Worm (Caenorhabditis elegans) whole organism, L2 larva: ENCODE measurements around the gene pqn-25.

Source experiments
- C34F6.9 ChIP-seq: fragments of 150-350 bp; optimal IDR thresholded peaks from 2 replicates; lab custom pipeline; 2014; ENCODE audit warnings: missing biosample characterization, missing genetic modification characterization
- F13H6.1 ChIP-seq: sonication (generic microtip); optimal IDR thresholded peaks from 2 replicates; lab custom pipeline; 2016; ENCODE audit warnings: missing genetic modification characterization, missing compliant biosample characterization
- R02D3.7 ChIP-seq: fragments of 150-350 bp; optimal IDR thresholded peaks from 2 replicates; lab custom pipeline; 2014; ENCODE audit warnings: missing biosample characterization, missing genetic modification characterization
- Y55F3AM.14 ChIP-seq: fragments of 200-800 bp; sonication (Bioruptor generic); optimal IDR thresholded peaks from 2 replicates; lab custom pipeline; 2018; ENCODE audit warnings: mild to moderate bottlenecking, missing genetic modification characterization, missing compliant biosample characterization
- ZK546.5 ChIP-seq: sonication (generic microtip); optimal IDR thresholded peaks from 2 replicates; lab custom pipeline; 2017; ENCODE audit warnings: missing biosample characterization, missing genetic modification characterization
- alr-1 ChIP-seq: fragments of 150-350 bp; optimal IDR thresholded peaks from 2 replicates; lab custom pipeline; 2014; ENCODE audit warnings: missing biosample characterization, missing genetic modification characterization
- aly-2 ChIP-seq: fragments of 150-350 bp; optimal IDR thresholded peaks from 2 replicates; lab custom pipeline; 2014; ENCODE audit warnings: missing biosample characterization, missing genetic modification characterization
- ama-1 ChIP-seq: fragments of 150-350 bp; optimal IDR thresholded peaks from 2 replicates; lab custom pipeline; 2018; ENCODE audit warnings: inconsistent platforms
- ceh-16 ChIP-seq: fragments of 150-350 bp; optimal IDR thresholded peaks from 2 replicates; lab custom pipeline; 2014; ENCODE audit warnings: missing biosample characterization, missing genetic modification characterization
- ceh-82 ChIP-seq: fragments of 150-350 bp; optimal IDR thresholded peaks from 2 replicates; lab custom pipeline; 2014; ENCODE audit warnings: missing biosample characterization, missing genetic modification characterization
- crh-2 ChIP-seq: sonication (generic microtip); optimal IDR thresholded peaks from 2 replicates; lab custom pipeline; 2017; ENCODE audit warnings: missing biosample characterization, missing genetic modification characterization
- dmd-4 ChIP-seq: sonication (generic microtip); optimal IDR thresholded peaks from 2 replicates; lab custom pipeline; 2017; ENCODE audit warnings: missing biosample characterization, missing genetic modification characterization
- egl-27 ChIP-seq: sonication (generic microtip); optimal IDR thresholded peaks from 3 replicates; lab custom pipeline; 2017; ENCODE audit warnings: missing biosample characterization, missing genetic modification reagents, missing genetic modification characterization
- elt-1 ChIP-seq: fragments of 150-350 bp; optimal IDR thresholded peaks from 2 replicates; lab custom pipeline; 2014; ENCODE audit warnings: missing biosample characterization, missing genetic modification characterization
- fos-1 ChIP-seq: fragments of 150-350 bp; optimal IDR thresholded peaks from 2 replicates; lab custom pipeline; 2014; ENCODE audit warnings: missing biosample characterization, missing genetic modification characterization
- gmeb-1 ChIP-seq: fragments of 150-350 bp; optimal IDR thresholded peaks from 2 replicates; lab custom pipeline; 2014; ENCODE audit warnings: missing biosample characterization, missing genetic modification characterization
- lin-13 ChIP-seq: fragments of 150-350 bp; optimal IDR thresholded peaks from 2 replicates; lab custom pipeline; 2014; ENCODE audit warnings: missing biosample characterization, missing genetic modification reagents, missing genetic modification characterization
- lsy-2 ChIP-seq, 2 experiments: fragments of 150-350 bp in 1 of 2; sonication (generic microtip) in 1 of 2; optimal IDR thresholded peaks; 2 replicates each; lab custom pipeline; 2014 to 2017; ENCODE audit warnings: missing biosample characterization in 2 of 2, missing genetic modification characterization in 2 of 2
- mbf-1 ChIP-seq: sonication (generic microtip); optimal IDR thresholded peaks from 2 replicates; lab custom pipeline; 2017; ENCODE audit warnings: missing biosample characterization, missing genetic modification characterization
- nhr-10 ChIP-seq: sonication (generic microtip); optimal IDR thresholded peaks from 2 replicates; lab custom pipeline; 2017; ENCODE audit warnings: missing biosample characterization, missing genetic modification characterization
- nhr-12 ChIP-seq: fragments of 150-350 bp; optimal IDR thresholded peaks from 2 replicates; lab custom pipeline; 2014; ENCODE audit warnings: missing biosample characterization, missing genetic modification characterization
- nhr-129 ChIP-seq: fragments of 150-350 bp; optimal IDR thresholded peaks from 2 replicates; lab custom pipeline; 2014; ENCODE audit warnings: missing biosample characterization, missing genetic modification characterization
- nhr-21 ChIP-seq: fragments of 150-350 bp; optimal IDR thresholded peaks from 2 replicates; lab custom pipeline; 2014; ENCODE audit warnings: missing biosample characterization, missing genetic modification characterization
- nhr-23 ChIP-seq: fragments of 150-350 bp; optimal IDR thresholded peaks from 2 replicates; lab custom pipeline; 2014; ENCODE audit warnings: missing biosample characterization, missing genetic modification reagents, missing genetic modification characterization
- nhr-237 ChIP-seq: fragments of 150-350 bp; optimal IDR thresholded peaks from 2 replicates; lab custom pipeline; 2014; ENCODE audit warnings: missing biosample characterization, missing genetic modification characterization
- nhr-25 ChIP-seq: fragments of 150-350 bp; sonication (generic microtip); optimal IDR thresholded peaks from 3 replicates; lab custom pipeline; 2014; ENCODE audit warnings: missing biosample characterization, missing genetic modification characterization
- nhr-6 ChIP-seq: fragments of 150-350 bp; optimal IDR thresholded peaks from 2 replicates; lab custom pipeline; 2014; ENCODE audit warnings: missing biosample characterization, missing genetic modification characterization
- nhr-77 ChIP-seq: fragments of 150-350 bp; optimal IDR thresholded peaks from 2 replicates; lab custom pipeline; 2014; ENCODE audit warnings: missing biosample characterization, missing genetic modification characterization
- sem-4 ChIP-seq: fragments of 150-350 bp; optimal IDR thresholded peaks from 2 replicates; lab custom pipeline; 2014; ENCODE audit warnings: missing biosample characterization, missing genetic modification reagents, missing genetic modification characterization
- skn-1 ChIP-seq: sonication (generic microtip); optimal IDR thresholded peaks from 2 replicates; lab custom pipeline; 2017; ENCODE audit warnings: missing biosample characterization, missing genetic modification characterization
- sma-3 ChIP-seq: sonication (generic microtip); optimal IDR thresholded peaks from 2 replicates; lab custom pipeline; 2016; ENCODE audit warnings: missing genetic modification reagents, missing genetic modification characterization, missing compliant biosample characterization
- sma-9 ChIP-seq, 2 experiments: fragments of 150-350 bp in 1 of 2; sonication (generic microtip) in 1 of 2; optimal IDR thresholded peaks; 2 replicates each; lab custom pipeline; 2014 to 2016; ENCODE audit warnings: missing genetic modification characterization in 2 of 2, mild to moderate bottlenecking in 1 of 2, missing biosample characterization in 1 of 2, missing compliant biosample characterization in 1 of 2, missing genetic modification reagents in 1 of 2, moderate library complexity in 1 of 2
- unc-39 ChIP-seq: fragments of 150-350 bp; optimal IDR thresholded peaks from 2 replicates; lab custom pipeline; 2014; ENCODE audit warnings: missing biosample characterization, missing genetic modification characterization
- unc-55 ChIP-seq: fragments of 150-350 bp; sonication (generic microtip); optimal IDR thresholded peaks from 3 replicates; lab custom pipeline; 2014; ENCODE audit warnings: missing biosample characterization, missing genetic modification reagents, missing genetic modification characterization
- zag-1 ChIP-seq: fragments of 150-350 bp; optimal IDR thresholded peaks from 2 replicates; lab custom pipeline; 2014; ENCODE audit warnings: missing biosample characterization, missing genetic modification characterization
- ztf-1 ChIP-seq: fragments of 200-800 bp; sonication (Bioruptor generic); conservative IDR thresholded peaks from 2 replicates; pipeline ENCODE4 v1.3.6; 2022; ENCODE audit warnings: missing genetic modification characterization, missing compliant biosample characterization
- ztf-11 ChIP-seq: sonication (generic microtip); optimal IDR thresholded peaks from 2 replicates; lab custom pipeline; 2017; ENCODE audit warnings: missing biosample characterization, missing genetic modification characterization
- ztf-4 ChIP-seq: fragments of 150-350 bp; optimal IDR thresholded peaks from 2 replicates; lab custom pipeline; 2014; ENCODE audit warnings: missing biosample characterization, missing genetic modification characterization

The pqn-25 gene

DNA sequence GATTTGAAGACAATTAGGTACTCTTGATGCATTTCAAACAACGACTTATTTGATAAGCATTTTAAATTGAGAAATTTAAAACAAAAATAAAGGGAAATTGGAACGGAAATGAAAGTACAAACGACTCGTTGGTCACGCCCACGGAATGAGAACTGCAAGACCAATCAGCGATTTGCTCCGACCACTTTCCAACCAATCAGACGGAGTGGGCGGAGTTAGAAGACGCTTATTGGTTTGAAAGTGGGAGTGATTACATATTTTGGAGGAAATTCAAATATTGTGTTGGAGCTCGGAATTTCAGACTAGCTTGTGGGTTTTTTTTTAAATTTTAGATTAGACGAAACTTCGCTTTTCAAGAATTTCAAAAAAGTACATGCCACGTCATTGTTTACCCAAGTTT is 43.3 kb downstream of the pqn-25 start:
- no peak for TF ChIP-seq ztf-4 (tag; lab: Kevin White, UChicago)
- no peak for TF ChIP-seq skn-1 (tag; lab: Kevin White, UChicago)
- no peak for TF ChIP-seq elt-1
- TF ChIP-seq lsy-2 (tag; optimal IDR thresholded peaks at IDR 0.05; lab: Kevin White, UChicago) = no peak
- TF ChIP-seq sma-9 (GFP tag; optimal IDR thresholded peaks at IDR 0.05; lab: Kevin White, UChicago) = no peak
- no peak for TF ChIP-seq sma-9 (tag; optimal IDR thresholded peaks at IDR 0.05; lab: Kevin White, UChicago)
- no peak for TF ChIP-seq ceh-82 (tag; lab: Kevin White, UChicago)
- TF ChIP-seq Y55F3AM.14 = no peak
- no peak for TF ChIP-seq ama-1 (lab: Kevin White, UChicago)
- TF ChIP-seq lin-13 (GFP tag; lab: Kevin White, UChicago) = no peak
- TF ChIP-seq fos-1 (tag; lab: Kevin White, UChicago) = no peak
- TF ChIP-seq mbf-1 (tag; lab: Kevin White, UChicago) = no peak
- TF ChIP-seq egl-27 (tag; lab: Kevin White, UChicago) = no peak
- no peak for TF ChIP-seq ztf-11

DNA sequence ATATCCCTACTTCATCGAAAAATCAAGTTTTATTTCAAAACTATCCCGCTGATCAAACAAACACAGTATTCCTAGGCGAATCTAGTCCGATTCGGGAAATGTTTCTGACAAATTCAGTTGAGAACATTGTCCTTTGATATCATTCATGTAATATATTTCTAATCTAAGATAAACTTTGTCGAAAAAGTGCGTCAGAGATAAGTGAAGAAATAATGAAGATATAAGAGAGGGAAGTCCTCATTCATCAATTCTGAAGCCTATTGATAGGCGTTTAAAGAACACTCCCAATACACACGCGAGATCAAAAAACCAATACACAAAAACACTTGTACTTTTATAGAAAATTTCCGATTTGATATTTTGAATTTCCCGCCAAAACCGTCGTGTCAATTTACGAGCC is 47.6 kb downstream of the pqn-25 start:
- TF ChIP-seq unc-39 (tag; lab: Kevin White, UChicago) = no peak
- no peak for TF ChIP-seq R02D3.7
- TF ChIP-seq nhr-10 = no peak
- TF ChIP-seq nhr-23 (tag; lab: Kevin White, UChicago) = no peak
- TF ChIP-seq lsy-2 (tag; optimal IDR thresholded peaks at IDR 0.05; lab: Kevin White, UChicago) = no peak
- no peak for TF ChIP-seq nhr-6 (tag; lab: Kevin White, UChicago)
- no peak for TF ChIP-seq nhr-25 (tag; lab: Kevin White, UChicago)
- TF ChIP-seq gmeb-1 (tag; lab: Kevin White, UChicago) = no peak
- TF ChIP-seq nhr-21 = peak; percentile 57
- TF ChIP-seq nhr-129 (tag; lab: Kevin White, UChicago) = no peak
- TF ChIP-seq sma-9 (GFP tag; optimal IDR thresholded peaks at IDR 0.05; lab: Kevin White, UChicago) = peak; percentile 65
- TF ChIP-seq sma-9 (tag; optimal IDR thresholded peaks at IDR 0.05; lab: Kevin White, UChicago) = no peak
- no peak for TF ChIP-seq Y55F3AM.14
- TF ChIP-seq crh-2 (tag; lab: Kevin White, UChicago) = no peak
- peak; percentile 46 for TF ChIP-seq sma-3 (GFP tag; lab: Kevin White, UChicago)
- TF ChIP-seq unc-55 (GFP tag; lab: Kevin White, UChicago) = no peak
- TF ChIP-seq ceh-16 (tag; lab: Kevin White, UChicago) = no peak
- no peak for TF ChIP-seq zag-1
- peak; percentile 29 for TF ChIP-seq fos-1 (tag; lab: Kevin White, UChicago)
- no peak for TF ChIP-seq C34F6.9 (tag; lab: Kevin White, UChicago)
- no peak for TF ChIP-seq mbf-1 (tag; lab: Kevin White, UChicago)
- TF ChIP-seq, all 48 proteins: peak for 4

DNA sequence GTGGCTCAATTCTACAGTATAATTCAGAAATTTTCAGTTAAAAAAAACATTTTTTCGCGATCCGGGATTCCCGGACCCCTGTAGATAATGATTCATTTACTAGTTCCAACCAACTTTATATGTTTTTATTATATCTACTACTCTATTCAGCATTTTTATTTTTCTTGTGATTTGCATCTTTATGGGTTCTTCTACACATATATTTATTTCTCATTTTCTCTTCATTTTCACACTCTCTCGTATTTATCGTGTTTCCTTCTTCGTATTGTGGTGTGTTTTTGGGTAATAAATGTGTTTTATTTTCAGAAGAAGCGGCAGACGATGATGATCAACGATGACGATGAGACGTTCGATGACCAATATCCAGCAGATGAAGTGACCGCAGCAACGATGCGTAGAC is 48.3 kb downstream of the pqn-25 start, which contains the start of gene F48E8.2:
TSS of gene F48E8.2 (plus strand) at position 301 of the 400 bp plus-strand sequence.
- no peak for TF ChIP-seq nhr-77 (tag; lab: Kevin White, UChicago)
- TF ChIP-seq nhr-21 = no peak
- TF ChIP-seq Y55F3AM.14 = no peak
- TF ChIP-seq lsy-2 (tag; optimal IDR thresholded peaks at IDR 0.05; lab: Kevin White, UChicago) = no peak
- no peak for TF ChIP-seq egl-27 (tag; lab: Kevin White, UChicago)

DNA sequence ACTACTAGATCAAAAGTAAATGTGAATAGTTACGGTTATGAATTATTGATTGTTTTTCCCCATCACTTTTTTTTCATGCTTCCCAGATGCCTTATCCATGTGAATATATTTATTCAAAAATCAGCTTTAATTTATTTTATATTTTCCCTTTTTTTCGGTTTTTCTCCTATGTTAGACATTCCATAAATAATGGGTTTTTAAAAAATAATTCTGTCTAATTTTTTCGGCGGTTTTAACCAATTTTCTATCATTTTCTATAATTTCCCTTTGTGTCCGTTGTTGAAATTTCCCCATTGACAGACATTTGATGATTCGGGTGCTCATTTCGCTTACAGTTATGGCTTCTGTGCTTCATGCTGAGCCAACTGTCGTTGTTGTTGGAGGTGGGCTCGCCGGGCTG is 51.3 kb downstream of the pqn-25 start, which contains the start of gene F48E8.3:
TSS of gene F48E8.3 (plus strand) at position 301 of the 400 bp plus-strand sequence.
- no peak for TF ChIP-seq ZK546.5 (tag; lab: Kevin White, UChicago)
- TF ChIP-seq alr-1 (tag; lab: Kevin White, UChicago) = no peak
- no peak for TF ChIP-seq nhr-12 (tag; lab: Kevin White, UChicago)
- TF ChIP-seq zag-1 = no peak
- no peak for TF ChIP-seq sma-3 (GFP tag; lab: Kevin White, UChicago)
- no peak for TF ChIP-seq F13H6.1
- no peak for TF ChIP-seq egl-27 (tag; lab: Kevin White, UChicago)
- TF ChIP-seq nhr-23 (tag; lab: Kevin White, UChicago) = no peak
- no peak for TF ChIP-seq nhr-10
- TF ChIP-seq Y55F3AM.14 = no peak
- no peak for TF ChIP-seq ceh-82 (tag; lab: Kevin White, UChicago)
- TF ChIP-seq ztf-4 (tag; lab: Kevin White, UChicago) = no peak
- no peak for TF ChIP-seq sem-4
- TF ChIP-seq nhr-237 (tag; lab: Kevin White, UChicago) = no peak
- no peak for TF ChIP-seq aly-2 (tag; lab: Kevin White, UChicago)
- TF ChIP-seq ztf-1 (GFP tag; lab: Robert Waterston, UW) = no peak
- no peak for TF ChIP-seq dmd-4
